Fruit fly (Drosophila melanogaster) whole organism, embryonic: ENCODE results near the gene CG32454.
A peak's percentile ranks its signal among the peaks of the same experiment; 100 is the strongest.

Experiments
- ATbp ChIP-seq: fragments of 200-800 bp; sonication (Bioruptor generic); optimal IDR thresholded peaks from 2 replicates; lab custom pipeline; 2017; ENCODE audit warnings: missing biosample characterization, mild to moderate bottlenecking, missing genetic modification characterization, missing genetic modification reagents
- Bgb ChIP-seq: fragments of 200-800 bp; sonication (Bioruptor generic); IDR thresholded peaks from 2 replicates; pipeline ENCODE4 v1.3.6; 2022; ENCODE audit warnings: missing biosample characterization, missing genetic modification characterization; ENCODE audit not compliant: partially characterized antibody
- CG10543 ChIP-seq: fragments of 200-800 bp; sonication (Bioruptor generic); optimal IDR thresholded peaks from 3 replicates; lab custom pipeline; 2017; ENCODE audit warnings: missing biosample characterization, mild to moderate bottlenecking, missing genetic modification characterization, moderate library complexity
- CG11093 ChIP-seq: fragments of 200-800 bp; sonication (Bioruptor generic); IDR thresholded peaks from 3 replicates; pipeline ENCODE4 v1.3.6; 2022; ENCODE audit warnings: missing biosample characterization, missing genetic modification characterization
- CG11456 ChIP-seq: fragments of 200-800 bp; sonication (Bioruptor generic); IDR thresholded peaks from 3 replicates; pipeline ENCODE4 v1.3.6; 2022; ENCODE audit warnings: missing biosample characterization, missing genetic modification characterization
- CG12155 ChIP-seq: fragments of 200-800 bp; sonication (Bioruptor generic); optimal IDR thresholded peaks from 3 replicates; lab custom pipeline; 2016; ENCODE audit warnings: missing biosample characterization, missing genetic modification characterization
- CG12769 ChIP-seq: fragments of 200-800 bp; sonication (Bioruptor generic); optimal IDR thresholded peaks from 2 replicates; lab custom pipeline; 2019; ENCODE audit warnings: missing biosample characterization, mild to moderate bottlenecking, missing genetic modification characterization, moderate library complexity
- CG14860 ChIP-seq: fragments of 200-800 bp; sonication (Bioruptor generic); IDR thresholded peaks from 3 replicates; pipeline ENCODE4 v1.3.6; 2022; ENCODE audit warnings: missing biosample characterization, missing genetic modification characterization; ENCODE audit not compliant: partially characterized antibody
- CG15696 ChIP-seq: fragments of 200-800 bp; sonication (Bioruptor generic); optimal IDR thresholded peaks from 2 replicates; lab custom pipeline; 2019; ENCODE audit warnings: missing biosample characterization, mild to moderate bottlenecking, missing genetic modification characterization, moderate library complexity
- CG16779 ChIP-seq: fragments of 200-800 bp; sonication (Bioruptor generic); IDR thresholded peaks from 2 replicates; pipeline ENCODE4 v1.3.6; 2022; ENCODE audit warnings: missing biosample characterization, missing genetic modification characterization
- CG17328 ChIP-seq: fragments of 200-800 bp; sonication (Bioruptor generic); IDR thresholded peaks from 2 replicates; pipeline ENCODE4 v1.3.6; 2022; ENCODE audit warnings: missing biosample characterization, missing genetic modification characterization
- CG17568 ChIP-seq: fragments of 200-800 bp; sonication (Bioruptor generic); optimal IDR thresholded peaks from 2 replicates; lab custom pipeline; 2018; ENCODE audit warnings: missing biosample characterization, mild to moderate bottlenecking, missing genetic modification characterization, moderate library complexity
- CG18599 ChIP-seq: fragments of 200-800 bp; sonication (Bioruptor generic); optimal IDR thresholded peaks from 3 replicates; lab custom pipeline; 2017; ENCODE audit warnings: missing biosample characterization, missing genetic modification characterization, mild to moderate bottlenecking, moderate library complexity, missing genetic modification reagents
- CG2120 ChIP-seq: fragments of 200-800 bp; sonication (Bioruptor generic); optimal IDR thresholded peaks from 3 replicates; lab custom pipeline; 2016; ENCODE audit warnings: missing biosample characterization, missing genetic modification characterization
- CG2199 ChIP-seq: fragments of 200-800 bp; sonication (Bioruptor generic); IDR thresholded peaks from 3 replicates; pipeline ENCODE4 v1.3.6; 2022; ENCODE audit warnings: missing biosample characterization, missing genetic modification characterization
- CG2678 ChIP-seq: fragments of 200-800 bp; sonication (Bioruptor generic); optimal IDR thresholded peaks from 3 replicates; lab custom pipeline; 2019; ENCODE audit warnings: missing biosample characterization, mild to moderate bottlenecking, missing genetic modification characterization, moderate library complexity
- CG3726 ChIP-seq: fragments of 200-800 bp; sonication (Bioruptor generic); IDR thresholded peaks from 3 replicates; pipeline ENCODE4, ENCODE4 v1.3.6; 2022; ENCODE audit warnings: missing biosample characterization, missing genetic modification characterization
- CG4730 ChIP-seq: fragments of 200-800 bp; sonication (Bioruptor generic); IDR thresholded peaks from 2 replicates; pipeline ENCODE4 v1.3.6; 2022; ENCODE audit warnings: missing biosample characterization, missing genetic modification characterization
- CG4854 ChIP-seq: fragments of 200-800 bp; sonication (Bioruptor generic); optimal IDR thresholded peaks from 2 replicates; lab custom pipeline; 2016; ENCODE audit warnings: missing biosample characterization, missing genetic modification characterization, inconsistent platforms
- CG6854 ChIP-seq: fragments of 200-800 bp; sonication (Bioruptor generic); optimal IDR thresholded peaks from 3 replicates; lab custom pipeline; 2017; ENCODE audit warnings: missing biosample characterization, mild to moderate bottlenecking, missing genetic modification characterization
- CoRest ChIP-seq: fragments of 200-800 bp; sonication (Bioruptor generic); optimal IDR thresholded peaks from 3 replicates; lab custom pipeline; 2018; ENCODE audit warnings: missing biosample characterization, mild to moderate bottlenecking, missing genetic modification characterization, moderate library complexity
- Doc2 ChIP-seq: fragments of 200-800 bp; sonication (Bioruptor generic); IDR thresholded peaks from 2 replicates; pipeline ENCODE4 v1.3.6; 2022; ENCODE audit warnings: missing biosample characterization, missing genetic modification characterization
- Dref ChIP-seq: fragments of 200-800 bp; sonication (Bioruptor generic); IDR thresholded peaks from 2 replicates; pipeline ENCODE4 v1.3.6; 2022; ENCODE audit warnings: missing biosample characterization, missing genetic modification characterization
- Fer1 ChIP-seq: fragments of 200-800 bp; sonication (Bioruptor generic); optimal IDR thresholded peaks from 2 replicates; lab custom pipeline; 2017; ENCODE audit warnings: missing biosample characterization, mild to moderate bottlenecking, missing genetic modification characterization
- GATAe ChIP-seq: fragments of 200-800 bp; sonication (Bioruptor generic); conservative IDR thresholded peaks from 2 replicates; pipeline ENCODE4 v1.3.6; 2022; ENCODE audit warnings: missing biosample characterization, missing genetic modification characterization
- Lpt ChIP-seq: fragments of >200 bp; optimal IDR thresholded peaks from 2 replicates; lab custom pipeline; 2018; ENCODE audit warnings: missing biosample characterization, missing genetic modification characterization
- Nf-YB ChIP-seq: fragments of 200-800 bp; sonication (Bioruptor generic); optimal IDR thresholded peaks from 3 replicates; lab custom pipeline; 2019; ENCODE audit warnings: missing biosample characterization, mild to moderate bottlenecking, missing genetic modification characterization, moderate library complexity
- Ptx1 ChIP-seq: fragments of 200-800 bp; sonication (Bioruptor generic); IDR thresholded peaks from 2 replicates; pipeline ENCODE4 v1.3.6; 2022; ENCODE audit warnings: missing biosample characterization, missing genetic modification characterization
- Sin3A ChIP-seq: fragments of >200 bp; optimal IDR thresholded peaks from 2 replicates; lab custom pipeline; 2018
- ash1 ChIP-seq: fragments of 200-800 bp; sonication (Bioruptor generic); optimal IDR thresholded peaks from 2 replicates; lab custom pipeline; 2018; ENCODE audit warnings: missing biosample characterization, mild to moderate bottlenecking, missing genetic modification characterization
- bigmax ChIP-seq: fragments of 200-800 bp; sonication (Bioruptor generic); optimal IDR thresholded peaks from 2 replicates; lab custom pipeline; 2018; ENCODE audit warnings: missing biosample characterization, mild to moderate bottlenecking, missing genetic modification characterization
- corto ChIP-seq: fragments of 200-800 bp; sonication (Bioruptor generic); optimal IDR thresholded peaks from 2 replicates; lab custom pipeline; 2016; ENCODE audit warnings: missing biosample characterization, mild to moderate bottlenecking, missing genetic modification characterization, moderate library complexity
- crc ChIP-seq: fragments of 200-800 bp; sonication (Bioruptor generic); optimal IDR thresholded peaks from 2 replicates; lab custom pipeline; 2016; ENCODE audit warnings: missing biosample characterization, missing genetic modification characterization
- cwo ChIP-seq: fragments of 200-800 bp; sonication (Bioruptor generic); optimal IDR thresholded peaks from 3 replicates; lab custom pipeline; 2017; ENCODE audit warnings: missing biosample characterization, missing genetic modification characterization, mild to moderate bottlenecking, moderate library complexity, missing genetic modification reagents
- dan ChIP-seq: fragments of 200-800 bp; sonication (Bioruptor generic); IDR thresholded peaks from 2 replicates; pipeline ENCODE4 v1.3.6; 2022; ENCODE audit warnings: missing biosample characterization, missing genetic modification characterization
- dysf ChIP-seq: fragments of 200-800 bp; sonication (Bioruptor generic); IDR thresholded peaks from 3 replicates; pipeline ENCODE4 v1.3.6; 2022; ENCODE audit warnings: missing biosample characterization, missing genetic modification characterization
- eve ChIP-seq, 2 experiments: fragments of >200 bp; optimal IDR thresholded peaks; 2 replicates each; lab custom pipeline; 2017; ENCODE audit warnings: missing biosample characterization in 2 of 2, missing genetic modification characterization in 2 of 2
- exex ChIP-seq: fragments of 200-800 bp; sonication (Bioruptor generic); optimal IDR thresholded peaks from 4 replicates; lab custom pipeline; 2018; ENCODE audit warnings: missing biosample characterization, mild to moderate bottlenecking, missing genetic modification characterization, moderate library complexity
- gsb ChIP-seq: fragments of 200-800 bp; sonication (Bioruptor generic); IDR thresholded peaks from 2 replicates; pipeline ENCODE4 v1.3.6; 2022; ENCODE audit warnings: missing biosample characterization, missing genetic modification characterization
- ham ChIP-seq: fragments of 200-800 bp; sonication (Bioruptor generic); IDR thresholded peaks from 2 replicates; pipeline ENCODE4 v1.3.6; 2022; ENCODE audit warnings: missing biosample characterization, missing genetic modification characterization
- her ChIP-seq: fragments of 200-800 bp; sonication (Bioruptor generic); optimal IDR thresholded peaks from 2 replicates; lab custom pipeline; 2016; ENCODE audit warnings: missing biosample characterization, missing genetic modification characterization
- kah ChIP-seq: fragments of 200-800 bp; sonication (Bioruptor generic); optimal IDR thresholded peaks from 2 replicates; lab custom pipeline; 2018; ENCODE audit warnings: missing biosample characterization, mild to moderate bottlenecking, missing genetic modification characterization
- pho ChIP-seq: fragments of 200-800 bp; sonication (Bioruptor generic); optimal IDR thresholded peaks from 2 replicates; lab custom pipeline; 2016; ENCODE audit warnings: missing biosample characterization, missing genetic modification characterization
- pum ChIP-seq: fragments of 200-800 bp; sonication (Bioruptor generic); optimal IDR thresholded peaks from 2 replicates; lab custom pipeline; 2016; ENCODE audit warnings: missing biosample characterization, missing genetic modification characterization
- repo ChIP-seq: fragments of 200-800 bp; sonication (Bioruptor generic); optimal IDR thresholded peaks from 2 replicates; lab custom pipeline; 2016; ENCODE audit warnings: missing biosample characterization, missing genetic modification characterization
- salm ChIP-seq: fragments of 200-800 bp; sonication (Bioruptor generic); optimal IDR thresholded peaks from 2 replicates; lab custom pipeline; 2018; ENCODE audit warnings: missing biosample characterization, mild to moderate bottlenecking, missing genetic modification characterization
- shn ChIP-seq: fragments of 200-800 bp; sonication (Bioruptor generic); optimal IDR thresholded peaks from 3 replicates; lab custom pipeline; 2016; ENCODE audit warnings: missing biosample characterization, missing genetic modification characterization
- tap ChIP-seq: fragments of 200-800 bp; optimal IDR thresholded peaks from 3 replicates; lab custom pipeline; 2019; ENCODE audit warnings: missing biosample characterization, mild to moderate bottlenecking, missing genetic modification characterization, moderate library complexity
- tll ChIP-seq, 2 experiments: fragments of 200-800 bp in 1 of 2; fragments of >200 bp in 1 of 2; sonication (Bioruptor generic) in 1 of 2; optimal IDR thresholded peaks; 2 replicates each; lab custom pipeline; 2017 to 2019; ENCODE audit warnings: missing biosample characterization in 2 of 2, missing genetic modification characterization in 2 of 2, mild to moderate bottlenecking in 1 of 2, moderate library complexity in 1 of 2
- tna ChIP-seq: fragments of 200-800 bp; sonication (Bioruptor generic); IDR thresholded peaks from 2 replicates; pipeline ENCODE4 v1.3.6; 2022; ENCODE audit warnings: missing biosample characterization, missing genetic modification characterization; ENCODE audit not compliant: partially characterized antibody
- vnd ChIP-seq: fragments of 200-800 bp; sonication (Bioruptor generic); IDR thresholded peaks from 3 replicates; pipeline ENCODE4 v1.3.6; 2022; ENCODE audit warnings: missing biosample characterization, missing genetic modification characterization; ENCODE audit not compliant: partially characterized antibody
- zfh1 ChIP-seq: fragments of 200-800 bp; sonication (Bioruptor generic); IDR thresholded peaks from 3 replicates; pipeline ENCODE4 v1.3.6; 2022; ENCODE audit warnings: missing biosample characterization, missing genetic modification characterization

The CG32454 gene

dm6 chr3L:22773383-22773873 is 43.9 kb downstream of the CG32454 start (continued):
- TF ChIP-seq zfh1 (GFP tag; lab: Robert Waterston, UW) (no peak), tll (GFP tag; optimal IDR thresholded peaks at IDR 0.05; lab: Kevin White, UChicago) (no peak), her (no peak), CG3726 (GFP tag; lab: Robert Waterston, UW) (no peak), Sin3A (lab: Kevin White, UChicago) (no peak), CoRest (tag; lab: Kevin White, UChicago) (no peak), shn (GFP tag; lab: Kevin White, UChicago) (no peak), pho (GFP tag; lab: Kevin White, UChicago) (no peak), Lpt (no peak), repo (GFP tag; lab: Kevin White, UChicago) (no peak), vnd (no peak), Ptx1 (GFP tag; lab: Robert Waterston, UW) (no peak), Nf-YB (peak; percentile 19), Bgb (GFP tag; lab: Robert Waterston, UW) (0 out of 2 replicates have a peak, but pooled peaks have one; percentile 30), eve (GFP tag; optimal IDR thresholded peaks at IDR 0.05; lab: Kevin White, UChicago) (no peak), ash1 (GFP tag; lab: Kevin White, UChicago) (no peak), CG2120 (GFP tag; lab: Kevin White, UChicago) (no peak), dysf (no peak), CG18599 (GFP tag; lab: Kevin White, UChicago) (no peak), pum (GFP tag; lab: Kevin White, UChicago) (no peak), CG2199 (peak; percentile 34; the same call in 1 of the 3 replicates), CG11093 (no peak), cwo (GFP tag; lab: Kevin White, UChicago) (peak; percentile 92), CG4730 (no peak), ATbp (GFP tag; lab: Kevin White, UChicago) (no peak), Dref (GFP tag; lab: Robert Waterston, UW) (no peak), Fer1 (no peak), CG17568 (GFP tag; lab: Kevin White, UChicago) (no peak), CG11456 (GFP tag; lab: Robert Waterston, UW) (no peak), CG12769 (tag; lab: Kevin White, UChicago) (peak; percentile 38), gsb (GFP tag; lab: Robert Waterston, UW) (no peak), CG17328 (no peak), ham (GFP tag; lab: Robert Waterston, UW) (no peak), dan (GFP tag; lab: Robert Waterston, UW) (no peak), tap (tag; lab: Kevin White, UChicago) (no peak), CG16779 (no peak), GATAe (no peak), salm (tag; lab: Kevin White, UChicago) (no peak), CG14860 (GFP tag; lab: Robert Waterston, UW) (no peak), tna (GFP tag; lab: Robert Waterston, UW) (no peak), Doc2 (no peak), CG6854 (GFP tag; lab: Kevin White, UChicago) (no peak), CG2678 (no peak), bigmax (GFP tag; lab: Kevin White, UChicago) (no peak), CG4854 (no peak), CG12155 (GFP tag; lab: Kevin White, UChicago) (peak; percentile 2), exex (tag; lab: Kevin White, UChicago) (no peak), CG15696 (tag; lab: Kevin White, UChicago) (no peak), corto (no peak), crc (GFP tag; lab: Kevin White, UChicago) (no peak), kah (no peak), CG10543 (no peak)
